Fruit fly (Drosophila melanogaster): ENCODE measurements around the gene CG33703.

DNA sequence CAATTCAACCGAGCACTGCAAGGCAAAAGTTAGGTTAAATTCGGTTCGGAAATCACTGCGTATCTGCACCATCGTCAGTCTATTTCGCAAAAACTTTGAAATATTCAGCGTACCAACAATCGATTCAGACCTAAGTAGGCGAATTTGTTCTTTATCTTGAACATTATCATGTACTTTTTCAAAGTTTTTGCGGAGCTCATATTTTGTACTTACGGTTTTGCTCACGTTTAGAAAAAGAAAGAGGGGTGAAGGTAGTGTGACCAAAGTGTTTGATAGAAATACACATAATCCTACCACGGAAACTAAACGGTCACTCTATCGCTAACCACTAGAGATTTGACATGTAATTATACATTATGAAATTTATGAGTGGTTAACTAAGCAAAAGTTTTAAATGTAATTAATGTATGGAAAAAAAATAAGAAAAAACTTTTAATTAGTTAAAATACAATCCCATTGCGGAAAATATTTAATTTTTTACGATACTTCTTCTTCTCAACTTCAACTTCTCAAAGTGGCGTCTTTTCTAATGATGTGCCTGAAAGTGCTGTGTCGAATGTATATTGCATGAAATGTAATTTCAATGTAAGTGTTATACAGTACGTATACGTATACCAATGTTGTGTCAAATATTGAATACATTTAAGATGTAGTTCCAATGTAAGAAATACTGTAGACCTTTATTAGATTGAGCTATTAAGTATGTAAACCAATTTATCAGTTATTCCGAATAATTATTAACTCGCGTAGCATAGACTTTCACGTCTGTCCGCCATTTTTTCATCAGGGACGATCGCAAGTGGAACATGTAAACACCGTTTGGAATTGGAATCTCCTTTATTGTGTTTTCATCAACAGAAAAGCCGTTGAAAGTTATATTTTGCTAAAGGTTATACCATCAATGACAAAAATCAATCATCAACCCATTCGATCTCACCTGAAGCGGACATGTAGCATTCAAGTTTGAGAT lies 888 bp downstream of the CG33703 start, which contains the start of gene RpS9:
- TF ChIP-seq psq (optimal IDR thresholded peaks at IDR 0.05) = no peak
- no peak for TF ChIP-seq Dll (optimal IDR thresholded peaks at IDR 0.05)
- no peak for TF ChIP-seq usp (GFP tag; optimal IDR thresholded peaks at IDR 0.05)
- no peak for TF ChIP-seq pan (optimal IDR thresholded peaks at IDR 0.05)
- no peak for TF ChIP-seq EcR (GFP tag; optimal IDR thresholded peaks at IDR 0.05)
- no peak for TF ChIP-seq CG8478 (optimal IDR thresholded peaks at IDR 0.05)

All from whole organism.